Worm (Caenorhabditis elegans) whole organism, L1 larva: ENCODE data around the gene F07F6.7.
A peak's percentile ranks its signal among the peaks of the same experiment; 100 is the strongest.

ENCODE experiments used
- C16A3.4 ChIP-seq: fragments of 150-350 bp; optimal IDR thresholded peaks from 2 replicates; lab custom pipeline; 2014; ENCODE audit warnings: missing biosample characterization, missing genetic modification characterization
- F16B12.6 ChIP-seq: fragments of 150-350 bp; optimal IDR thresholded peaks from 2 replicates; lab custom pipeline; 2014; ENCODE audit warnings: missing biosample characterization, missing genetic modification characterization
- aha-1 ChIP-seq: fragments of 150-350 bp; optimal IDR thresholded peaks from 2 replicates; lab custom pipeline; 2014; ENCODE audit warnings: missing biosample characterization, missing genetic modification characterization
- blmp-1 ChIP-seq: fragments of 150-350 bp; optimal IDR thresholded peaks from 2 replicates; lab custom pipeline; 2014; ENCODE audit warnings: missing biosample characterization, missing genetic modification characterization
- ceh-82 ChIP-seq, 3 experiments: fragments of 150-350 bp in 1 of 3; sonication (generic microtip) in 2 of 3; optimal IDR thresholded peaks; 2 replicates each; lab custom pipeline; 2014 to 2017; ENCODE audit warnings: missing biosample characterization in 3 of 3, missing genetic modification characterization in 3 of 3
- ceh-90 ChIP-seq: sonication (generic microtip); optimal IDR thresholded peaks from 2 replicates; lab custom pipeline; 2016; ENCODE audit warnings: missing genetic modification characterization, missing compliant biosample characterization
- ces-1 ChIP-seq: fragments of 150-350 bp; optimal IDR thresholded peaks from 2 replicates; lab custom pipeline; 2014; ENCODE audit warnings: missing biosample characterization, missing genetic modification reagents, missing genetic modification characterization
- dpl-1 ChIP-seq, 3 experiments: fragments of 150-350 bp in 2 of 3; sonication (generic microtip) in 1 of 3; optimal IDR thresholded peaks; 2 replicates each; lab custom pipeline; 2014 to 2017; ENCODE audit warnings: missing biosample characterization in 3 of 3, missing genetic modification characterization in 3 of 3, missing genetic modification reagents in 3 of 3
- efl-1 ChIP-seq, 4 experiments: fragments of 150-350 bp; optimal IDR thresholded peaks in 3 of 4; peaks in 1 of 4; 1 replicate in 1 of 4; 2 replicates in 3 of 4; lab custom pipeline; 2014; ENCODE audit warnings: missing biosample characterization in 2 of 4, missing genetic modification characterization in 2 of 4, missing genetic modification reagents in 2 of 4
- egl-13 ChIP-seq: sonication (generic microtip); optimal IDR thresholded peaks from 2 replicates; lab custom pipeline; 2016; ENCODE audit warnings: missing genotype, missing genetic modification reagents, missing genetic modification characterization, missing compliant biosample characterization
- elt-3 ChIP-seq, 6 experiments: fragments of 150-350 bp in 1 of 6; sonication (generic microtip); optimal IDR thresholded peaks; 2 replicates each; lab custom pipeline; 2017 to 2018; ENCODE audit warnings: missing biosample characterization in 6 of 6, missing genetic modification characterization in 6 of 6, inconsistent platforms in 1 of 6
- fkh-8 ChIP-seq: sonication (generic microtip); optimal IDR thresholded peaks from 2 replicates; lab custom pipeline; 2016; ENCODE audit warnings: mild to moderate bottlenecking, missing genetic modification characterization, missing compliant biosample characterization
- fos-1 ChIP-seq: fragments of 150-350 bp; optimal IDR thresholded peaks from 2 replicates; lab custom pipeline; 2014; ENCODE audit warnings: missing biosample characterization, missing genetic modification characterization
- jun-1 ChIP-seq: fragments of 150-350 bp; optimal IDR thresholded peaks from 2 replicates; lab custom pipeline; 2014; ENCODE audit warnings: missing biosample characterization, missing genetic modification reagents, missing genetic modification characterization
- lin-13 ChIP-seq: fragments of 150-350 bp; optimal IDR thresholded peaks from 2 replicates; lab custom pipeline; 2014; ENCODE audit warnings: missing biosample characterization, missing genetic modification reagents, missing genetic modification characterization
- lin-14 ChIP-seq: fragments of 200-800 bp; sonication (Bioruptor generic); optimal IDR thresholded peaks from 2 replicates; lab custom pipeline; 2018; ENCODE audit warnings: mild to moderate bottlenecking, missing genetic modification characterization, moderate library complexity, missing compliant biosample characterization
- lin-15B ChIP-seq: fragments of 150-350 bp; sonication (generic microtip); optimal IDR thresholded peaks from 3 replicates; lab custom pipeline; 2014; ENCODE audit warnings: missing biosample characterization, missing genetic modification characterization
- lin-35 ChIP-seq, 2 experiments: fragments of 150-350 bp; optimal IDR thresholded peaks; 2 replicates each; lab custom pipeline; 2014; ENCODE audit warnings: missing biosample characterization in 2 of 2, missing genetic modification characterization in 2 of 2, missing genetic modification reagents in 2 of 2
- lsy-2 ChIP-seq, 2 experiments: fragments of 150-350 bp; optimal IDR thresholded peaks; 2 replicates each; lab custom pipeline; 2014; ENCODE audit warnings: missing biosample characterization in 2 of 2, missing genetic modification characterization in 2 of 2
- mep-1 ChIP-seq: fragments of 150-350 bp; optimal IDR thresholded peaks from 2 replicates; lab custom pipeline; 2014; ENCODE audit warnings: missing biosample characterization, missing genetic modification characterization
- nhr-11 ChIP-seq: fragments of 150-350 bp; optimal IDR thresholded peaks from 2 replicates; lab custom pipeline; 2014; ENCODE audit warnings: missing biosample characterization, missing genetic modification characterization
- nhr-47 ChIP-seq: sonication (generic microtip); optimal IDR thresholded peaks from 2 replicates; lab custom pipeline; 2016; ENCODE audit warnings: mild to moderate bottlenecking, missing genetic modification characterization, moderate library complexity, missing compliant biosample characterization
- pag-3 ChIP-seq: sonication (generic microtip); optimal IDR thresholded peaks from 2 replicates; lab custom pipeline; 2017; ENCODE audit warnings: missing genetic modification characterization, mild to moderate bottlenecking, missing compliant biosample characterization, antibody characterized with exemption, borderline replicate concordance; ENCODE audit not compliant: insufficient read depth
- rnt-1 ChIP-seq: sonication (generic microtip); optimal IDR thresholded peaks from 2 replicates; lab custom pipeline; 2016; ENCODE audit warnings: mild to moderate bottlenecking, missing genetic modification characterization, moderate library complexity, missing compliant biosample characterization
- snpc-4 ChIP-seq: fragments of 150-350 bp; optimal IDR thresholded peaks from 2 replicates; lab custom pipeline; 2014; ENCODE audit warnings: missing biosample characterization, missing genetic modification characterization
- sox-4 ChIP-seq: sonication (generic microtip); optimal IDR thresholded peaks from 2 replicates; lab custom pipeline; 2016; ENCODE audit warnings: missing genetic modification characterization, missing compliant biosample characterization
- swsn-7 ChIP-seq: sonication (generic microtip); optimal IDR thresholded peaks from 2 replicates; lab custom pipeline; 2016; ENCODE audit warnings: missing genetic modification characterization, missing compliant biosample characterization
- tlp-1 ChIP-seq: fragments of 150-350 bp; optimal IDR thresholded peaks from 2 replicates; lab custom pipeline; 2014; ENCODE audit warnings: missing biosample characterization, missing genetic modification characterization
- vab-15 ChIP-seq: sonication (generic microtip); optimal IDR thresholded peaks from 2 replicates; lab custom pipeline; 2017; ENCODE audit warnings: missing genotype, mild to moderate bottlenecking, missing genetic modification characterization, missing compliant biosample characterization
- xbp-1 ChIP-seq: sonication (generic microtip); optimal IDR thresholded peaks from 2 replicates; lab custom pipeline; 2016; ENCODE audit warnings: missing genetic modification characterization, missing compliant biosample characterization
- ztf-11 ChIP-seq, 2 experiments: sonication (generic microtip); optimal IDR thresholded peaks; 2 replicates each; lab custom pipeline; 2016 to 2017; ENCODE audit warnings: missing genetic modification characterization in 2 of 2, missing biosample characterization in 1 of 2, missing compliant biosample characterization in 1 of 2

The F07F6.7 gene

DNA sequence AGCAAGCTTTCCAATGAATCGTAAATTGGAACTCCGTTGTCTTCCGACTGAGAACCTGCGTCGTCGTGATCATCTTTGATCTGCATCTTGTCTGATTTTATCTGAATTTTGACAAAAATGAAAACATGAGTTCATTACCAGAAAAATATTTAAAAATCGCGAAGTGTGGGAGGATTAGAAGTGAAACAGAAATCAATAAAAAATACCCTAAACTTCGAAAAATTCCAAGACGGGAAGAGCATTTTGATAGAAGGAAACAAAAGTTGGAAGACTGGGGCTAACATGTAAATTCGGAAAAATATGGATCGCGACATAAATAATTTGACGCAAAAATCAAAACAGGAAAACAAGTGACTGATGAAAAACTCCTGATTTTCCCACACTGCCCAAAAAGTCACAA lies 2.0 kb upstream of the F07F6.7 start, which contains the start of gene F07F6.8:
Gene F07F6.8, minus strand, starts transcription at position 101 of the 400 bp plus-strand sequence.
- TF ChIP-seq ztf-11 (tag; optimal IDR thresholded peaks at IDR 0.05; lab: Kevin White, UChicago) (no peak), lin-14 (GFP tag; lab: Kevin White, UChicago) (no peak), vab-15 (tag; lab: Kevin White, UChicago) (no peak), lin-13 (GFP tag; lab: Kevin White, UChicago) (no peak), lin-35 (GFP tag; optimal IDR thresholded peaks at IDR 0.05; lab: Kevin White, UChicago) (no peak), xbp-1 (tag; lab: Kevin White, UChicago) (no peak), egl-13 (tag; lab: Kevin White, UChicago) (no peak), ces-1 (GFP tag; lab: Kevin White, UChicago) (no peak)

DNA sequence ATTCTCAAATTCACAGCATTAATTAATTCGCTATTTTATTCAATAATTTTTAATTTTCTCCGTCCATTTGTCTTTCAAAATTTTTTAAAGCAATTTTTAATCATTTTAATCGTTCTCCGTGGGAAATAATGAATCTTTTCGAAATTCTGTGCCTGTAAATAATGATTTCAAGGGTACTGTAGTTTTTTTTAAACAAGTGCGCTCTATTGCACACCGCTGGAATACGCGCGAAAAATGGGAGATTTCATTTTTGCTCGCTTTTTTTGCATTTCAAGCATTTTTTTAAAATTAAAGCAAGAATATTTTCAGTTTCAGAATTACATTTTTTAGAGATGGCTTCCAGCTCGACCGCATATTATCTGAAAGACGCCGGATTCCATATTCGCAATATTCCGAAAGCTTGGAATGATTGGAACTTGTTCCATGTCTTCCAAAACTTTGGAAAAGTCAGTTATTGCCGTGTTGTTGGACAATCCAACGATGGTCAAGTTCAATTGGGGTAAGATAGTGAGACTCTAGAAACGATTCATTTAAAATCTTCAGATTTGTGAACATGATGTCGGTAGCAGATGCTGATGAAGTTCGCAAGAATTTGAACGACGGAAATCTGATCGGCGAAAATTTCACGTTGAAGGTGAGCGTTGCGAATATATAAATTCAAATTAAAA lies 2.6 kb downstream of the F07F6.7 start, which contains the start of gene tofu-6:
Gene tofu-6, plus strand, starts transcription at position 302 of the 668 bp plus-strand sequence.
- TF ChIP-seq lin-35 (GFP tag; optimal IDR thresholded peaks at IDR 0.05; lab: Kevin White, UChicago) (peak; percentile 25 to 85), dpl-1 (GFP tag; optimal IDR thresholded peaks at IDR 0.05; lab: Kevin White, UChicago) (peak; percentile 55 to 80 (median 62)), efl-1 (optimal IDR thresholded peaks at IDR 0.05; lab: Kevin White, UChicago) (peak; percentile 69 to 73), efl-1 (GFP tag; optimal IDR thresholded peaks at IDR 0.05 in 1 of 2; lab: Kevin White, UChicago) (peak; percentile 71 to 95), fos-1 (tag; lab: Kevin White, UChicago) (no peak), lin-15B (tag; lab: Kevin White, UChicago) (peak; percentile 10), blmp-1 (tag; lab: Kevin White, UChicago) (peak; percentile 30), F16B12.6 (tag; lab: Kevin White, UChicago) (peak; percentile 16), tlp-1 (tag; lab: Kevin White, UChicago) (no peak), mep-1 (tag; lab: Kevin White, UChicago) (peak; percentile 43), lsy-2 (tag; optimal IDR thresholded peaks at IDR 0.05; lab: Kevin White, UChicago) (peak; percentile 64 to 95), sox-4 (no peak), C16A3.4 (tag; lab: Kevin White, UChicago) (peak; percentile 11), ceh-82 (tag; optimal IDR thresholded peaks at IDR 0.05; lab: Kevin White, UChicago) (no peak)

DNA sequence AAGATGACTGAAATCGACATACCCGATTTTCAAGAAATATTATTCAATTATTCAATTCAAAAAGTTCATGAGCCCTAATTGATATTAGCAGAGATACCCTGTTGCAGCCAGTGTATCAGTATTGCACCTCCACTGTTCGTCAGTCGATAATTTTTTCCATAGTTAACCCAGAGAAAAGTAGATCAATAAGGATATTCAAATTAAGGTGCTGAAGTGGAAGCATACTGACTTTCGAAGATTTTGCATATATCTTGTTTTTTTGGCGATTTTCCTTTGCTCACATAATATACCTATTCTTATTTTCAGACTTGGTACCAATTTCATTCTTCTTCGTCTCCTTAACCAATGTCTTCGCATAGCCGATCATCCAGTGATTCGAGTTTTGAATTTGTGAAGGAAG lies 4.7 kb downstream of the F07F6.7 start, which contains the start of gene EEED8.15:
Gene EEED8.15, plus strand, starts transcription at position 301 of the 400 bp plus-strand sequence.
- TF ChIP-seq swsn-7 (no peak), fkh-8 (tag; lab: Kevin White, UChicago) (no peak), rnt-1 (no peak), snpc-4 (no peak), nhr-47 (tag; lab: Kevin White, UChicago) (no peak), nhr-11 (tag; lab: Kevin White, UChicago) (no peak), ceh-90 (no peak)

DNA sequence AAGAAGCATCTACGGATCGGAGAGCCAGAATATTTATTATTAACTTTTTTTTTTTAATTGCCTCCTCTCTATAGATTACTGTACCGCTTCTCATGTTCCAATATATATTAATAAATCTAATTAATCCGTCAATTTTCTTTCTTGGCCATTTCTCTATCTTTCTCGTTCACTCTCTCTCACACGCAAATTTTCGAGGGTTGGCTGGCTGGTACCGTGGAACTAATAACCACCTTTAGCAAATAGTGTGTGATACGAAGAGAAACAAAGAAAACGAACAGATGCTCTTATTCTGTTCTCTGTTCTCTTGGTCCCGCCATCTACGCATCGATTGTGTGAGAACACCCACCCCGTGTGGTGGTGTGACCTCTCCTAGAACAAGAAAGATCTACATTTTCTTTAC lies 5.3 kb downstream of the F07F6.7 start:
- no peak for TF ChIP-seq jun-1

DNA sequence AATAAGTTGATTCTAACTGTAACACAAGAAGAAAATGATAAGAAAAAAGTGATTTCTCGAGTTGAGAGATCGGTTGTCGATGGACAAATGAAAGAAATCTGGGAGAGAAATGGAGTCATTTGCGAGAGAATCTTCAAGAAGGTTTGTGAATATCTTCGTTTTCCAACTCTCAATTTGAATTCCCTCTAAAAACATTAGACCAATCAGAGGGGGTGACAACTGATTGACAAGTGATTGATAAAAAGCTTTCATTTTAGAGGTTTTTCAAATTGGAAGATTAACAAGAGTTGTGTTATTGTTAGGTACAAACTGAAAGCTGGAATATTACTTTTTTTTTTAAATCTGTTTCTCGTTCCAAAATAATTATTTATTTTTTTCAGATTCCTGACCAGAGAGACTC lies 5.8 kb downstream of the F07F6.7 start:
- no peak for TF ChIP-seq efl-1 (optimal IDR thresholded peaks at IDR 0.05; lab: Kevin White, UChicago)
- peak in 1 of 2 experiments; percentile 23 for TF ChIP-seq efl-1 (GFP tag; optimal IDR thresholded peaks at IDR 0.05 in 1 of 2; lab: Kevin White, UChicago)
- TF ChIP-seq lin-15B (tag; lab: Kevin White, UChicago): no peak
- no peak for TF ChIP-seq aha-1 (tag; lab: Kevin White, UChicago)
- no peak for TF ChIP-seq xbp-1 (tag; lab: Kevin White, UChicago)

DNA sequence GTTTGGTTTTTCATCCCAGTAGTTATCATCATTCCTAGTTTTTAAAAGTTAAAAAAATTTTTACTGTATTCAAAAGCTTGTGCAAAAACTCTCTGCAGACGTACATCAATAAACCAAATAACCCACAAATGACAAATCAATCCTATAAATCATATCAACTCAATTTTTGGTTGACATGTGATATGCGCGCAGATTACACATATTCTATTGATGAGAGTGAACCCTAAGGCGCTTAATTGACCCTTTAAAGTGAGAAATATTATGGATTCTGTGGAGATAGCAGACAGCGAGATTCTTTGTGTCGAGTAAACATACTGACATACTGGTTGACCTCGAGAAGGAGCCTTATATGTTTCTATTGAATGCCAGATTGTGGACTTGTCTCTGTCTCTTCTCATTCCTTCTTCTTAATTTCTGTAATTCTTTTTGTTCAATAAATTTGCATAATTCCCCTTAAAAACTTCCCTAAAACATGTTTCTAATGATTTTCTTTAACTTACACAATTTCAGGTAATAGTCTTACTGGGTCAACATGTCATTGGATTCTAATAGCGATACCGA lies 7.4 kb downstream of the F07F6.7 start, which contains the start of gene EEED8.2:
Gene EEED8.2, plus strand, starts transcription at position 511 of the 561 bp plus-strand sequence.
- TF ChIP-seq elt-3 (tag; optimal IDR thresholded peaks at IDR 0.05; lab: Kevin White, UChicago) (peak in 1 of 6 experiments; percentile 2), blmp-1 (tag; lab: Kevin White, UChicago) (peak; percentile 14), pag-3 (no peak)
